Worm (Caenorhabditis elegans) whole organism, late embryonic: ENCODE data around the gene C34D4.10.

ENCODE experiments used
- C08G9.2 ChIP-seq: sonication (generic microtip); optimal IDR thresholded peaks from 2 replicates; lab custom pipeline; 2016; ENCODE audit warnings: mild to moderate bottlenecking, missing genetic modification characterization, moderate library complexity, missing compliant biosample characterization
- ceh-2 ChIP-seq: sonication (generic microtip); optimal IDR thresholded peaks from 2 replicates; lab custom pipeline; 2016; ENCODE audit warnings: missing genotype, missing genetic modification characterization, missing compliant biosample characterization
- ceh-48 ChIP-seq: sonication (generic microtip); optimal IDR thresholded peaks from 2 replicates; lab custom pipeline; 2016; ENCODE audit warnings: missing genetic modification characterization, inconsistent platforms, missing compliant biosample characterization
- fax-1 ChIP-seq: sonication (generic microtip); optimal IDR thresholded peaks from 2 replicates; lab custom pipeline; 2016; ENCODE audit warnings: missing genotype, missing genetic modification characterization, missing compliant biosample characterization
- nhr-11 ChIP-seq: fragments of 150-350 bp; optimal IDR thresholded peaks from 2 replicates; lab custom pipeline; 2014; ENCODE audit warnings: missing biosample characterization, missing genetic modification characterization

DNA sequence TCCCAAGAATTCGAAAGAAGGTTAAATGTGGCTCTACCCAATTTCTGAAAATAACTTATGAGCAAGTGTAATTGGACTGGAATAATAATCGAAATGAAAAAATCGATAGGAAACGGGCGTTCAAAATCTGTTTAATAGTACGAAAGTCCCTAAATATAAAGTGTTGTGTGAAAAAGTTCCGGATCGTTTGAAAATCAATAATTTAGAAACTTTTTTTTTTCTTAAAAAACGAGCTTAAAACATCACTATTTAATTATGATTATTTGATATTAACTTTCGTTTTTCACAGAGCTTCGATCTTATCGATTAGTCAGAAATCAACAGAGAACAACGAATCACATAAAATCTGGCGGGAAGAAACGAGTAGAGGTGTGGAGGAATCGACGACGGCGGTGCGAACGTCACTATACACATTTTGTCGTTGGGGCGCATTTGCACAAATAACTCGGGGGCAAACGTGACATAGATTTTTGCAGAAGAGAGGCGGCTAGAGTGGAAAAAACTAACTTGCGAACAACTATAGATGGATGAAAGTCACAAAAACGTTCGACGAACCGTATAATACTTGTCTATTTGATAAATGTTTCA is 23.6 kb upstream of the C34D4.10 start, which contains the start of gene hecd-1:
- TF ChIP-seq ceh-2 (tag; lab: Kevin White, UChicago) (no peak), nhr-11 (tag; lab: Kevin White, UChicago) (no peak), C08G9.2 (tag; lab: Kevin White, UChicago) (no peak), fax-1 (no peak), ceh-48 (tag; lab: Kevin White, UChicago) (no peak)
